Worm (Caenorhabditis elegans) whole organism, L4/young adult: ENCODE data around the gene smrd-1.
A peak's percentile ranks its signal among the peaks of the same experiment; 100 is the strongest.
"Not testable (repeated sequence)": the region's sequence is repeated elsewhere in the genome, so short reads cannot be mapped to it uniquely, and the experiment has no call there.

ENCODE experiments used
- W03F9.2 ChIP-seq: fragments of 150-350 bp; optimal IDR thresholded peaks from 2 replicates; lab custom pipeline; 2014; ENCODE audit warnings: missing biosample characterization, missing genetic modification characterization
- dao-5 ChIP-seq: sonication (generic microtip); optimal IDR thresholded peaks from 2 replicates; lab custom pipeline; 2016; ENCODE audit warnings: missing genotype, missing genetic modification characterization, moderate library complexity, missing compliant biosample characterization
- him-1 ChIP-seq: sonication (generic microtip); optimal IDR thresholded peaks from 2 replicates; lab custom pipeline; 2016; ENCODE audit warnings: missing genotype, missing genetic modification reagents, missing genetic modification characterization, missing compliant biosample characterization

smrd-1 gene

DNA sequence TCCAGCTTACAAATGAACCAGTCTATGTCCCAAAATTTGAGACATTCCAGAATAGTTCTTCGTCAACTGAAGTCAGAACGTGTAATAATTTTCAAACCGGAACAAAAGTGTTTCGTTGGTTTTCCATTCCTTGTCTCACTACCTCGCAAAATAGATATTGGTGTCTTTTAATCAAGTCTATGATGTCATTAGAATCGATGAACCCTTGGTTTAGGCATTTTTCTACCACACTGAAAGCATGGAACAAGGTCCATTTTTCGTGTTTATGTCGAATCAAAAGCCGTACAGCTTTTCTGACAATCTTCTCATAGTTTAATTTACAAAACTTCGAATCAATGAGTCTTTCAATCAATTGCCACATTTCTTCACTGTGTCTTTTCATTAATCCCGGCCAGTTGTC, 10.9 kb upstream of the smrd-1 start, which contains the start of gene H04D03.7:
Gene H04D03.7, minus strand, starts transcription at position 101 of the 400 bp plus-strand sequence.
- TF ChIP-seq dao-5 (tag; lab: Kevin White, UChicago) (no peak), him-1 (tag; lab: Kevin White, UChicago) (no peak), W03F9.2 (tag; lab: Kevin White, UChicago) (no peak)

ce11 chrIII:10442355-10443140, 6.8 kb upstream of the smrd-1 start, which contains the start of the genes H04D03.2 and ecps-2:
Gene H04D03.2, minus strand, starts transcription at chrIII:10442405.
Gene ecps-2, plus strand, starts transcription at chrIII:10443090.
- TF ChIP-seq dao-5 (tag; lab: Kevin White, UChicago), result no peak

DNA sequence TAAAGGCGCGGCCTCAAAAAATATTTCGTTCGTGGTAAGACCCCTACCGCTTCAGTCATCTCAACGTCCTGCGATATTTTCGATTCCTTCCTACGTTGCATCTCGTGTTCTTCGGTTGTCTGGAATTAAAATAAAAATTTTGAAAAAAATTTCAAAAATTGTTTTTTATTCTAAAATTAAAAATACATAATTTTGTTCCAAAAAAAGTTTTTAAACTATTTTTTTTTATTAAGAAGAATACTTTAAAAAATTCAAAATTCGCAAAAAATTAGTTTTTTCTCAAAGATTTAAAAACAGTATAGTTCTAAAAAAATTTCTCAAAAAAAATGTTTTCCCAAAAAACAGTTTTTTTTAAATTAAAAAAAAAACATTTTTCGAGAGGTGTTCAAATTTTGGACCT, 3.0 kb upstream of the smrd-1 start, which contains the start of gene H04D03.6:
Gene H04D03.6, minus strand, starts transcription at position 101 of the 400 bp plus-strand sequence.
- TF ChIP-seq him-1, dao-5, W03F9.2 (tag; lab: Kevin White, UChicago): not testable (repeated sequence)

DNA sequence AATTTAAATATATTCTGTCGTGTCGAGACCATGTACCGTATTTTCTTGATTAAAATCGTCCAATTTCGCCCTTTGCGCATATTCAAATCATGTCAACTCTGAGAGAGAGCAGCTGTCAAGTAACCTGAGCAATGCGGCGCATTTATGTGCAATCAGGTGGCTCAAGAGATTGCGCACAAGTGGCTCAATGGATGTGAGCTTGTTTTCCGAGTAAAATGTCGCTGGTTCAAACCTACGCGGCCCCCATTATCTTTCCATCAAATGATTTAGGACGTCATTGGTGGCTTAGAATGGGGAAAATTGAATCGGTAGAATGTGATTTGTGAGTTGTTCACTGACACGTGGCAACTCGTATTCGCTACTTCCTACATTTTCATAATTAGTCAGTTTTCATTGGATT, 3.7 kb downstream of the smrd-1 start:
- no peak for TF ChIP-seq dao-5 (tag; lab: Kevin White, UChicago)
- peak; percentile 2 for TF ChIP-seq him-1 (tag; lab: Kevin White, UChicago)

ce11 chrIII:10427882-10428281, 7.9 kb downstream of the smrd-1 start, which contains the start of gene prp-3:
Gene prp-3, minus strand, starts transcription at chrIII:10427982.
- TF ChIP-seq dao-5 (tag; lab: Kevin White, UChicago) (no peak), W03F9.2 (tag; lab: Kevin White, UChicago) (no peak), him-1 (tag; lab: Kevin White, UChicago) (no peak)

DNA sequence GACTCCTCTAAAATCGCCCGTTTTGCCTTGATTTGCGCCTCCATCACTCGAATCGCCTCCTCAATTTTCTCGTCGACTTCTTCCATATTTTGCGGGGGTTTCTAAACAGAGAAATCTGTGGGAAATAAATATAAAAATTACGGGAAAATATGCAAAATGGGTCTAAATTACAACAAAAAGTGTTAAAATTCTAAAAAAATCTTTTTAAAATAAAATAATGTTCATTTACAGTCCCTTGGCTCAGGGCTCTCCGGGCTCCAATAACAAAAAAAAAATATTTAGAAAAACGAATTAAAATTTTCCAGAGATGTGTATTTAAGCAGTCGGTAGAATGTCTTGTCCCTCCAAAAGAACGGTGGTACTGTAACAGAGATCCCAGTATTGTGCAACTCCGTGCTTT, 11.9 kb downstream of the smrd-1 start, which contains the start of gene M03C11.6:
Gene M03C11.6, minus strand, starts transcription at position 101 of the 400 bp plus-strand sequence.
- no peak for TF ChIP-seq dao-5 (tag; lab: Kevin White, UChicago)
- TF ChIP-seq him-1 (tag; lab: Kevin White, UChicago), result no peak
- no peak for TF ChIP-seq W03F9.2 (tag; lab: Kevin White, UChicago)

DNA sequence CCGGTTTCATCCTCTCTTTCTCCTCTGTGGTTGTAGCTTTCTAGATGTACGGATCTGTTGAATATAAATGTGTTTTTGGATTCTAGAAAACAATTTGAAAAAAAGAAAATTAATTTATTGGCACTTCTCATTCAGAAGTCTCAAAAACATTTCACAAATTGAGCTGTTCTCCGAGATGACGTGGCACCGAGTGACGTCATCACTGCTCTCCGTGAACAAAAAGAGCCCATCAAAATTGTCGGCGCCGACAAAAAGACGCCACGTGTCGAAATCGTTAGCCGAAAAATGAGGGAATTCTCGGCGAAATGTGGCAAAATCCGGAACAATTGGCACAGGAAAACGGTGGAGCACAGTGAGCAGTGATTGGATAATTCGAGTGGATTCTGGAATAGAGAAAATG, 14.1 kb downstream of the smrd-1 start:
- TF ChIP-seq W03F9.2 (tag; lab: Kevin White, UChicago), result no peak
- TF ChIP-seq dao-5 (tag; lab: Kevin White, UChicago), result no peak
- TF ChIP-seq him-1 (tag; lab: Kevin White, UChicago), result no peak

DNA sequence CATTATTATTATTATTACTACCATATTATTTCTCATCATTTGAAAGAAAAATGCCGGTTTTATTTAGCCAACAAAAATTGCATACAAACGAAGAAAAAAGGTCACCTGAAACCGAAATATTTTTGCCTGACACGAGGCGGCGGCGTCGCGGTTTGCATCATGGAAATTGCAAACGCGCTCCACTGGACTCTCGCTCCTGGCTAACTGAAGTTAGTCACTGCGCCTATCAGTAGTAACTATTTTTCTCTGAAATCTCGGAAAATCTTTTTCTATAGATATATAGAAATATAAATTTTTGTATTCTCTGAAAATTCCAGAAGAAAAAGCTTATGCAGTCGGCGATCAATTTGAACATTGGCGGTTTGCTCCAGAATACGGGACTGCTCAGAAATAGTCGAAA, 20.0 kb downstream of the smrd-1 start, which contains the start of gene ymel-1:
Gene ymel-1, plus strand, starts transcription at position 318 of the 400 bp plus-strand sequence.
- TF ChIP-seq dao-5 (tag; lab: Kevin White, UChicago) (no peak), W03F9.2 (tag; lab: Kevin White, UChicago) (no peak), him-1 (tag; lab: Kevin White, UChicago) (no peak)

DNA sequence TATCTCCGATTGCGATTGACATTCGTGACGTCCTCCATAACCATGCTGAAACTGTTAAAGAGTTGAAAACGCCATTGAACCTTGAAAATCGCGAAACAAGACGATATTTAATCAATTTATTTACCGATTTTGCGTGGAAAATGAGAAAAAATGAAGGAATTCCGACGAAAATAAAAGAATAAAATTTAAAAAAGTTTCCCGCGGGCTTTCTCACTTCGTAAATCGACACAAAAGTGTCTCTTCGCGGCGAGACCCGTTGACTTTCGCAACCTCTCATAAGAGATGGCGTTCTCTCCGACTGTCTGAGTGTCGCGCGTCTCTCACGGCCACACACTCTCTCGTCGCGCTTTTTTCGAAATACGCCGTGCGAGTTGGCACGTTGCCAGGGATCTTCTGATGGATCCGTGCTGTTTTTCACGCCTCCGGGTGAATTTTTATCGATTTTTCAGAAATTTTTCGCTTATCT, 28.6 kb downstream of the smrd-1 start, which contains the start of gene hat-1:
Gene hat-1, minus strand, starts transcription at position 51 of the 466 bp plus-strand sequence.
- peak; percentile 90 for TF ChIP-seq him-1 (tag; lab: Kevin White, UChicago)
- TF ChIP-seq W03F9.2 (tag; lab: Kevin White, UChicago), result peak; percentile 91
- no peak for TF ChIP-seq dao-5 (tag; lab: Kevin White, UChicago)

DNA sequence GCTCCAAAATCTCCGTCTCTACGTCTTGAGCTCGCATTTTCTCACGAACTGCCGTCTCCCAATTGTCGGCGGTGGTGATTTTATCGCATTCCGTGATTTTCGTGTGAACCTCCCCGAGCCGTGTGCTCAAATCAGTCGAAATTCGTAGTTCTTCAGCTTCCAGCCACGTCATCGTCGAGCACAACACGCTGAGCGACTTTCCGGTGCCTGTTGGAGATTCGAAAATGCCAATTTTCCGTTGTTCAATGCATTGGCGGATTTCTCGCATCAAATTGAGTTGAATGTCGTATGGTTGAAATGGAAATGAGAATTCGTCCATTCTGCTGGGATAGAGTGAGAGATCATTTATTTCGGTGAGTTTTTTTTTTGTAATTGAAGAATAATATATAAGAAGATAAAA, 30.9 kb downstream of the smrd-1 start, which contains the start of the genes M03C11.3 and chl-1:
Gene M03C11.3, plus strand, starts transcription at position 153 of the 400 bp plus-strand sequence.
Gene chl-1, minus strand, starts transcription at position 323 of the 400 bp plus-strand sequence.
- no peak for TF ChIP-seq him-1 (tag; lab: Kevin White, UChicago)
- TF ChIP-seq W03F9.2 (tag; lab: Kevin White, UChicago), result no peak
- TF ChIP-seq dao-5 (tag; lab: Kevin White, UChicago), result no peak

DNA sequence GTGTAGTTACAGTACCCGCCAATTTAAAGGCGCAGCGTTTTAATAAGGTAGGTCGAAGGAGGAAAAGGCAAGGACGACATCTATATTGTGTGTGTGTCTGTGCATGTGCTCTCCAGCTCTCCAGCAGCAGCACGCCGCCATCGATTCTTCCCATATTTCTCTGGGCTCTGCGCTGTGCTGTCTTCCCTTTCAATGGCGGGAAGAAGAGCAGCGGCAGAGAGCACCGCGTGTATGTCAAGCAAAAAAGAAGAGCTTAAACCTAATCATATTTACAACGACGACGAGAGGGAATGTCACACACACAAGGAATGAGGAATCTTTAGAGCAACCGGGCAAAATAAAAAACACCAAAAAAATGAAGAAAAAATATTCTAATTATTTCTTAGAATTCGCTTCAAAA, 36.9 kb downstream of the smrd-1 start:
- TF ChIP-seq W03F9.2 (tag; lab: Kevin White, UChicago), result no peak
- TF ChIP-seq him-1 (tag; lab: Kevin White, UChicago), result peak; percentile 22
- TF ChIP-seq dao-5 (tag; lab: Kevin White, UChicago), result no peak

ce11 chrIII:10396891-10397502, 38.8 kb downstream of the smrd-1 start:
- no peak for TF ChIP-seq dao-5 (tag; lab: Kevin White, UChicago)

DNA sequence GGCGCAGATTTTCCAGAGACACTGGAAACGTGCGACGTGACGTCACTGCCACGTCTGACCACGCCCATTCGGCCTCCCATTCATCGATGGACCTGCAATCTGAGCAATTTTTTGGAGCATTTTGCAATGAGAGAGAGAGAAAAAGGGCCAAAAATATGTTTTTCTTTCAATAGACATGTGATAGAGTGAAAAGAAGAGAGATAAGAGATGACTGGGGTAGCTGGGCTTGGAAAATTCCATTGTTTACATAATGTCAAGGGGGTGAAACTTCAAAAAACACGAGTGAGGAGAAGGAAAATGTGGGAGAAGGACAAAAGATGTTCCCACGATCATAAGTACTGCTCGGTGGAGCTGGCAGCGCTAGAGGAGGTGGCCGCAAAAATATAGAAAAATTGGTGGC, 39.8 kb downstream of the smrd-1 start, which contains the start of gene M03C11.1:
Gene M03C11.1, minus strand, starts transcription at position 101 of the 400 bp plus-strand sequence.
- no peak for TF ChIP-seq him-1 (tag; lab: Kevin White, UChicago)
- no peak for TF ChIP-seq dao-5 (tag; lab: Kevin White, UChicago)
- no peak for TF ChIP-seq W03F9.2 (tag; lab: Kevin White, UChicago)
